Worm (Caenorhabditis elegans): ENCODE data around the gene D1054.3.

- TF ChIP-seq ceh-16 (tag; optimal IDR thresholded peaks at IDR 0.05), result no peak
- TF ChIP-seq nhr-12 (tag; optimal IDR thresholded peaks at IDR 0.05), result no peak
- TF ChIP-seq lin-13 (GFP tag; optimal IDR thresholded peaks at IDR 0.05), result no peak
- no peak for TF ChIP-seq unc-39 (tag; optimal IDR thresholded peaks at IDR 0.05)
- peak; percentile 70 for TF ChIP-seq unc-62 (GFP tag; optimal IDR thresholded peaks at IDR 0.05)
- no peak for TF ChIP-seq R02D3.7 (tag; optimal IDR thresholded peaks at IDR 0.05)
- TF ChIP-seq mdl-1 (tag; optimal IDR thresholded peaks at IDR 0.05), result no peak
- no peak for TF ChIP-seq snpc-4 (tag; optimal IDR thresholded peaks at IDR 0.05)
- no peak for TF ChIP-seq dmd-4 (tag; optimal IDR thresholded peaks at IDR 0.05)
- no peak for TF ChIP-seq ama-1 (optimal IDR thresholded peaks at IDR 0.05)
- no peak for TF ChIP-seq ztf-4 (tag; optimal IDR thresholded peaks at IDR 0.05)
- no peak for TF ChIP-seq nhr-237 (tag; optimal IDR thresholded peaks at IDR 0.05)
- TF ChIP-seq lin-39 (tag; optimal IDR thresholded peaks at IDR 0.05), result no peak
- TF ChIP-seq ztf-11 (tag; optimal IDR thresholded peaks at IDR 0.05), result no peak
These were observed 43.6 kb upstream of the D1054.3 start for ce11 chrV:10727651-10728050.
